Fruit fly (Drosophila melanogaster) whole organism, embryonic: ENCODE measurements around the gene TkR86C.

Experiments used
- Ada2b ChIP-seq: fragments of 200-800 bp; sonication (Bioruptor generic); IDR thresholded peaks from 2 replicates; pipeline ENCODE4 v1.3.6; 2022; ENCODE audit warnings: missing biosample characterization, missing genetic modification characterization
- Atf3 ChIP-seq: fragments of 200-800 bp; sonication (Bioruptor generic); optimal IDR thresholded peaks from 3 replicates; lab custom pipeline; 2016; ENCODE audit warnings: missing biosample characterization, missing genetic modification characterization
- Awh ChIP-seq: fragments of 200-800 bp; sonication (Bioruptor generic); IDR thresholded peaks from 2 replicates; pipeline ENCODE4, ENCODE4 v1.3.6; 2022; ENCODE audit warnings: missing biosample characterization, missing genetic modification characterization
- B-H2 ChIP-seq: fragments of 200-800 bp; sonication (Bioruptor generic); optimal IDR thresholded peaks from 2 replicates; lab custom pipeline; 2018; ENCODE audit warnings: missing biosample characterization, mild to moderate bottlenecking, missing genetic modification characterization
- BEAF-32 ChIP-seq: fragments of 200-800 bp; sonication (Bioruptor generic); optimal IDR thresholded peaks from 3 replicates; lab custom pipeline; 2017; ENCODE audit warnings: missing biosample characterization, missing genetic modification characterization, mild to moderate bottlenecking, moderate library complexity, missing genetic modification reagents
- CG10147 ChIP-seq: fragments of 200-800 bp; sonication (Bioruptor generic); optimal IDR thresholded peaks from 2 replicates; lab custom pipeline; 2019; ENCODE audit warnings: missing biosample characterization, mild to moderate bottlenecking, missing genetic modification characterization, moderate library complexity
- CG11093 ChIP-seq: fragments of 200-800 bp; sonication (Bioruptor generic); IDR thresholded peaks from 3 replicates; pipeline ENCODE4 v1.3.6; 2022; ENCODE audit warnings: missing biosample characterization, missing genetic modification characterization
- CG12155 ChIP-seq: fragments of 200-800 bp; sonication (Bioruptor generic); optimal IDR thresholded peaks from 3 replicates; lab custom pipeline; 2016; ENCODE audit warnings: missing biosample characterization, missing genetic modification characterization
- CG12219 ChIP-seq: fragments of 200-800 bp; sonication (Bioruptor generic); optimal IDR thresholded peaks from 3 replicates; lab custom pipeline; 2018; ENCODE audit warnings: missing biosample characterization, mild to moderate bottlenecking, missing genetic modification characterization
- CG14050 ChIP-seq: fragments of 200-800 bp; sonication (Bioruptor generic); IDR thresholded peaks from 3 replicates; pipeline ENCODE4 v1.3.6; 2022; ENCODE audit warnings: missing biosample characterization, missing genetic modification characterization
- CG14710 ChIP-seq: fragments of 200-800 bp; sonication (Bioruptor generic); optimal IDR thresholded peaks from 3 replicates; lab custom pipeline; 2019; ENCODE audit warnings: missing biosample characterization, mild to moderate bottlenecking, missing genetic modification characterization, moderate library complexity
- CG16863 ChIP-seq: fragments of 200-800 bp; sonication (Bioruptor generic); optimal IDR thresholded peaks from 3 replicates; lab custom pipeline; 2016; ENCODE audit warnings: missing biosample characterization, missing genetic modification characterization
- CG17186 ChIP-seq: fragments of 200-800 bp; sonication (Bioruptor generic); optimal IDR thresholded peaks from 3 replicates; lab custom pipeline; 2017; ENCODE audit warnings: missing biosample characterization, missing genetic modification reagents, missing genetic modification characterization
- CG17385 ChIP-seq: fragments of 200-800 bp; sonication (Bioruptor generic); optimal IDR thresholded peaks from 3 replicates; lab custom pipeline; 2018; ENCODE audit warnings: missing biosample characterization, mild to moderate bottlenecking, missing genetic modification characterization
- CG1832 ChIP-seq: fragments of 200-800 bp; sonication (Bioruptor generic); optimal IDR thresholded peaks from 2 replicates; lab custom pipeline; 2017; ENCODE audit warnings: missing biosample characterization, mild to moderate bottlenecking, missing genetic modification characterization, inconsistent platforms
- CG2712 ChIP-seq: fragments of 200-800 bp; optimal IDR thresholded peaks from 3 replicates; lab custom pipeline; 2019; ENCODE audit warnings: missing biosample characterization, mild to moderate bottlenecking, missing genetic modification characterization, moderate library complexity
- CG3065 ChIP-seq: fragments of 200-800 bp; sonication (Bioruptor generic); optimal IDR thresholded peaks from 2 replicates; lab custom pipeline; 2016; ENCODE audit warnings: missing biosample characterization, missing genetic modification characterization
- CG32772 ChIP-seq: fragments of 200-800 bp; sonication (Bioruptor generic); IDR thresholded peaks from 2 replicates; pipeline ENCODE4 v1.3.6; 2022; ENCODE audit warnings: missing biosample characterization, missing genetic modification characterization
- CG4707 ChIP-seq: fragments of 200-800 bp; sonication (Bioruptor generic); optimal IDR thresholded peaks from 2 replicates; lab custom pipeline; 2018; ENCODE audit warnings: missing biosample characterization, mild to moderate bottlenecking, missing genetic modification characterization, moderate library complexity
- CG4820 ChIP-seq: fragments of 200-800 bp; sonication (Bioruptor generic); optimal IDR thresholded peaks from 3 replicates; lab custom pipeline; 2016; ENCODE audit warnings: missing biosample characterization, missing genetic modification characterization
- CG8290 ChIP-seq, 3 experiments: fragments of 200-800 bp; sonication (Bioruptor generic); optimal IDR thresholded peaks; 2 replicates each; lab custom pipeline; 2016 to 2019; ENCODE audit warnings: missing biosample characterization in 3 of 3, missing genetic modification characterization in 3 of 3, mild to moderate bottlenecking in 2 of 3, moderate library complexity in 1 of 3
- CG8765 ChIP-seq: fragments of 200-800 bp; sonication (Bioruptor generic); IDR thresholded peaks from 2 replicates; pipeline ENCODE4 v1.3.6; 2022; ENCODE audit warnings: missing biosample characterization, missing genetic modification characterization
- CG9817 ChIP-seq: fragments of 200-800 bp; sonication (Bioruptor generic); optimal IDR thresholded peaks from 2 replicates; lab custom pipeline; 2018; ENCODE audit warnings: missing biosample characterization, mild to moderate bottlenecking, missing genetic modification characterization, moderate library complexity
- Dref ChIP-seq: fragments of 200-800 bp; sonication (Bioruptor generic); IDR thresholded peaks from 2 replicates; pipeline ENCODE4 v1.3.6; 2022; ENCODE audit warnings: missing biosample characterization, missing genetic modification characterization
- Eip74EF ChIP-seq, 2 experiments: fragments of 200-800 bp in 1 of 2; fragments of >200 bp in 1 of 2; sonication (Bioruptor generic) in 1 of 2; optimal IDR thresholded peaks; 2 replicates each; lab custom pipeline; 2017 to 2019; ENCODE audit warnings: missing biosample characterization in 2 of 2, missing genetic modification characterization in 2 of 2, mild to moderate bottlenecking in 1 of 2, moderate library complexity in 1 of 2
- HLH54F ChIP-seq: fragments of 200-800 bp; sonication (Bioruptor generic); optimal IDR thresholded peaks from 3 replicates; lab custom pipeline; 2016; ENCODE audit warnings: missing biosample characterization, missing genetic modification characterization
- Hey ChIP-seq: fragments of 200-800 bp; sonication (Bioruptor generic); optimal IDR thresholded peaks from 3 replicates; lab custom pipeline; 2018; ENCODE audit warnings: missing biosample characterization, mild to moderate bottlenecking, missing genetic modification characterization
- HmgD ChIP-seq: fragments of 200-800 bp; sonication (Bioruptor generic); optimal IDR thresholded peaks from 3 replicates; lab custom pipeline; 2016; ENCODE audit warnings: missing biosample characterization, missing genetic modification characterization
- Hsf ChIP-seq: fragments of 200-800 bp; sonication (Bioruptor generic); optimal IDR thresholded peaks from 3 replicates; lab custom pipeline; 2016; ENCODE audit warnings: missing biosample characterization, missing genetic modification characterization
- Mrtf ChIP-seq: fragments of 200-800 bp; sonication (Bioruptor generic); IDR thresholded peaks from 3 replicates; pipeline ENCODE4 v1.3.6; 2022; ENCODE audit warnings: missing biosample characterization, missing genetic modification characterization
- Myb ChIP-seq: fragments of 200-800 bp; sonication (Bioruptor generic); optimal IDR thresholded peaks from 2 replicates; lab custom pipeline; 2016; ENCODE audit warnings: missing biosample characterization, missing genetic modification characterization
- Opbp ChIP-seq: fragments of 200-800 bp; sonication (Bioruptor generic); IDR thresholded peaks from 3 replicates; pipeline ENCODE4 v1.3.6; 2022; ENCODE audit warnings: missing biosample characterization, missing genetic modification characterization; ENCODE audit not compliant: partially characterized antibody
- Pdp1 ChIP-seq, 2 experiments: fragments of 200-800 bp; sonication (Bioruptor generic); optimal IDR thresholded peaks; 3 replicates each; lab custom pipeline; 2016; ENCODE audit warnings: missing biosample characterization in 2 of 2, missing genetic modification characterization in 2 of 2, mild to moderate bottlenecking in 1 of 2, moderate library complexity in 1 of 2
- Poxn ChIP-seq: fragments of 200-800 bp; sonication (Bioruptor generic); IDR thresholded peaks from 2 replicates; pipeline ENCODE4 v1.3.6; 2022; ENCODE audit warnings: missing biosample characterization, missing genetic modification characterization
- TFAM ChIP-seq: fragments of 200-800 bp; sonication (Bioruptor generic); optimal IDR thresholded peaks from 2 replicates; lab custom pipeline; 2017; ENCODE audit warnings: missing biosample characterization, missing genetic modification characterization, inconsistent platforms
- Tbp ChIP-seq: fragments of >200 bp; optimal IDR thresholded peaks from 2 replicates; lab custom pipeline; 2018; ENCODE audit warnings: missing biosample characterization, missing genetic modification characterization
- Vsx1 ChIP-seq: fragments of 200-800 bp; sonication (Bioruptor generic); optimal IDR thresholded peaks from 2 replicates; lab custom pipeline; 2017; ENCODE audit warnings: missing biosample characterization, mild to moderate bottlenecking, missing genetic modification characterization, missing genetic modification reagents
- Xbp1 ChIP-seq: fragments of 200-800 bp; sonication (Bioruptor generic); optimal IDR thresholded peaks from 3 replicates; lab custom pipeline; 2016; ENCODE audit warnings: missing biosample characterization, mild to moderate bottlenecking, missing genetic modification characterization
- ac ChIP-seq: fragments of 200-800 bp; sonication (Bioruptor generic); optimal IDR thresholded peaks from 3 replicates; lab custom pipeline; 2017; ENCODE audit warnings: missing biosample characterization, mild to moderate bottlenecking, missing genetic modification characterization
- ara ChIP-seq: fragments of 200-800 bp; sonication (Bioruptor generic); IDR thresholded peaks from 2 replicates; pipeline ENCODE4 v1.3.6; 2022; ENCODE audit warnings: missing biosample characterization, missing genetic modification characterization
- cg ChIP-seq: fragments of 200-800 bp; sonication (Bioruptor generic); optimal IDR thresholded peaks from 3 replicates; lab custom pipeline; 2019; ENCODE audit warnings: missing biosample characterization, mild to moderate bottlenecking, missing genetic modification characterization, moderate library complexity
- crol ChIP-seq: fragments of 200-800 bp; sonication (Bioruptor generic); IDR thresholded peaks from 2 replicates; pipeline ENCODE4 v1.3.6; 2022; ENCODE audit warnings: missing biosample characterization, missing genetic modification characterization
- dysf ChIP-seq: fragments of 200-800 bp; sonication (Bioruptor generic); IDR thresholded peaks from 3 replicates; pipeline ENCODE4 v1.3.6; 2022; ENCODE audit warnings: missing biosample characterization, missing genetic modification characterization
- en ChIP-seq: fragments of 200-800 bp; sonication (Bioruptor generic); optimal IDR thresholded peaks from 2 replicates; lab custom pipeline; 2016; ENCODE audit warnings: missing biosample characterization, missing genetic modification characterization
- ken ChIP-seq: fragments of 200-800 bp; sonication (Bioruptor generic); IDR thresholded peaks from 3 replicates; pipeline ENCODE4 v1.3.6; 2022; ENCODE audit warnings: missing biosample characterization, missing genetic modification characterization
- peb ChIP-seq: fragments of 200-800 bp; sonication (Bioruptor generic); IDR thresholded peaks from 2 replicates; pipeline ENCODE4 v1.3.6; 2022; ENCODE audit warnings: missing biosample characterization, missing genetic modification characterization
- slou ChIP-seq: fragments of 200-800 bp; sonication (Bioruptor generic); optimal IDR thresholded peaks from 3 replicates; lab custom pipeline; 2016; ENCODE audit warnings: missing biosample characterization, missing genetic modification characterization
- slp2 ChIP-seq: fragments of 200-800 bp; sonication (Bioruptor generic); optimal IDR thresholded peaks from 2 replicates; lab custom pipeline; 2016; ENCODE audit warnings: missing biosample characterization, missing genetic modification characterization
- sug ChIP-seq: fragments of 200-800 bp; optimal IDR thresholded peaks from 2 replicates; lab custom pipeline; 2019; ENCODE audit warnings: missing biosample characterization, mild to moderate bottlenecking, missing genetic modification characterization, moderate library complexity
- trh ChIP-seq: fragments of 200-800 bp; sonication (Bioruptor generic); optimal IDR thresholded peaks from 2 replicates; lab custom pipeline; 2016; ENCODE audit warnings: missing biosample characterization, missing genetic modification characterization
- unc-4 ChIP-seq: fragments of 200-800 bp; sonication (Bioruptor generic); IDR thresholded peaks from 2 replicates; pipeline ENCODE4 v1.3.6; 2022; ENCODE audit warnings: missing biosample characterization, missing genetic modification characterization; ENCODE audit not compliant: partially characterized antibody
- zen ChIP-seq: fragments of 200-800 bp; sonication (Bioruptor generic); optimal IDR thresholded peaks from 3 replicates; lab custom pipeline; 2018; ENCODE audit warnings: missing biosample characterization, mild to moderate bottlenecking, missing genetic modification characterization, moderate library complexity

The TkR86C gene

DNA sequence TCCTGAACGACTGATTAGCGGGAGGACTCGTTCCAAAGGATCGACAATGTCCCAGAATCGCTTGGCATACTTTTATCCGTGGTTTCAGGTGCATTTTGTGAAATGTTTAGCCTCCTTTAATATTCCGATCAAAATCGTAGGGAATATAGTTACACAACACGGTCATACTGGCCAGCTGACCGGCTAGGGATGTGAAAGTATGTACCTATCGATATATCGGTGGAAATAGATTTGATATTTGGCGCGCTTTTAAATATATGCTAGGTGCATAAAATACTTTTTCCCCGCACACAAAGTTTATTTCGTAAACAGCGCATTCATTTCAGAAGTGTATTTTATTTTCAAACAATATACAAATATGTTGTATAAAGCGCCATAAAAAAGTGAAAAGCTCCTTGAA is 42.9 kb downstream of the TkR86C start, which contains the start of gene CG31278 (continued):
- TF ChIP-seq CG10147 (no peak), BEAF-32 (GFP tag; lab: Kevin White, UChicago) (peak; percentile 81), trh (GFP tag; lab: Kevin White, UChicago) (no peak), TFAM (GFP tag; lab: Kevin White, UChicago) (no peak), HLH54F (no peak), CG17186 (GFP tag; lab: Kevin White, UChicago) (no peak), dysf (GFP tag; lab: Robert Waterston, UW) (no peak), Myb (no peak), Opbp (GFP tag; lab: Robert Waterston, UW) (peak; percentile 79; the same call in 2 of the 3 replicates), Eip74EF (GFP tag; optimal IDR thresholded peaks at IDR 0.05; lab: Kevin White, UChicago) (no peak), B-H2 (GFP tag; lab: Kevin White, UChicago) (no peak), Ada2b (GFP tag; lab: Robert Waterston, UW) (no peak), Poxn (GFP tag; lab: Robert Waterston, UW) (no peak), Awh (GFP tag; lab: Robert Waterston, UW) (no peak), Dref (GFP tag; lab: Robert Waterston, UW) (peak; percentile 83), CG17385 (GFP tag; lab: Kevin White, UChicago) (no peak), sug (tag; lab: Kevin White, UChicago) (no peak), unc-4 (GFP tag; lab: Robert Waterston, UW) (peak; percentile 77), CG8290 (GFP tag; optimal IDR thresholded peaks at IDR 0.05; lab: Kevin White, UChicago) (no peak), CG8290 (tag; optimal IDR thresholded peaks at IDR 0.05; lab: Kevin White, UChicago) (no peak), zen (tag; lab: Kevin White, UChicago) (no peak), CG14050 (no peak), slp2 (no peak), CG4707 (no peak), CG3065 (GFP tag; lab: Kevin White, UChicago) (no peak), CG14710 (tag; lab: Kevin White, UChicago) (no peak), CG8765 (GFP tag; lab: Robert Waterston, UW) (no peak), Pdp1 (GFP tag; optimal IDR thresholded peaks at IDR 0.05; lab: Kevin White, UChicago) (peak in 1 of 2 experiments; percentile 91), CG1832 (GFP tag; lab: Kevin White, UChicago) (no peak), HmgD (GFP tag; lab: Kevin White, UChicago) (no peak), Vsx1 (GFP tag; lab: Kevin White, UChicago) (no peak), crol (GFP tag; lab: Robert Waterston, UW) (no peak), CG16863 (GFP tag; lab: Kevin White, UChicago) (no peak), ken (GFP tag; lab: Robert Waterston, UW) (no peak), Xbp1 (GFP tag; lab: Kevin White, UChicago) (no peak), CG12155 (GFP tag; lab: Kevin White, UChicago) (no peak), Atf3 (GFP tag; lab: Kevin White, UChicago) (no peak), Mrtf (GFP tag; lab: Robert Waterston, UW) (no peak), peb (GFP tag; lab: Robert Waterston, UW) (no peak), CG2712 (tag; lab: Kevin White, UChicago) (no peak), cg (no peak), Hey (tag; lab: Kevin White, UChicago) (no peak), CG9817 (no peak), slou (GFP tag; lab: Kevin White, UChicago) (no peak), ac (GFP tag; lab: Kevin White, UChicago) (no peak), CG4820 (GFP tag; lab: Kevin White, UChicago) (no peak), CG11093 (GFP tag; lab: Robert Waterston, UW) (no peak), Tbp (GFP tag; lab: Kevin White, UChicago) (no peak), ara (no peak), Hsf (GFP tag; lab: Kevin White, UChicago) (no peak), CG32772 (GFP tag; lab: Robert Waterston, UW) (no peak), CG12219 (GFP tag; lab: Kevin White, UChicago) (no peak), en (GFP tag; lab: Kevin White, UChicago) (no peak)
